Fruit fly (Drosophila melanogaster): ENCODE measurements around the gene Uch.

Gene Uch

DNA sequence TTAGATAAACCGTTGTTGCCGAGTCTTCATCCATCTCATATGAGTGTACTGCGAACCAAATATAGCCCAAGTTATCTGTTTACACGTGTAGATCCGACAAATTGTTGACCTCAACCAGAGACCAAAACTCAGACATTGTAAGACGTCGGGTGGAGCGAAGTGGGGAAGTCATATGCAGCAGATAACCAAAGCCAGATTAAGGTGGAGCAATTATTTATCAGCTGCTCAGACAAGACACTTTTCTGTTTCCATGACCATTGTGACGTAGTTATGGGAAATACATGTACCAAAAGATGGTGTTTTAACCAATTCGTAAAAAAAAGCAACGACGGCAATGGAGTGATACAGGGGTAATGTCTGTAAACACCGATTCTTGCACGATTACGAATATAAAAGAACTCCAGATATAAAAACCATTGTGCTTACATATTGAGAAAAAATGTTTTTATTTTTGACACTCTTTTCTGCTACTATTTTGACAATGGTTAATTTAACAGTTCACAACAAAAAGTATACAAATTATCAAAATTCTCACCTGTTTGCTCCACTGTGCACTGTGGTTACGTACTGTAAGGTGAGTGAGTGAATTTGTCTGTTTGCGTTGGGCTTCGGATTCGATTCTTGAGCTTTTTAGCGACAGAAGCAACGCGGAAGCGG is 36.6 kb downstream of the Uch start (continued):
- 0 out of 2 replicates have a peak, but pooled peaks have one; percentile 25 for TF ChIP-seq CG6689 (GFP tag; IDR thresholded peaks at IDR 0.05)
- no peak for TF ChIP-seq CG12942 (GFP tag; optimal IDR thresholded peaks at IDR 0.05)
- no peak for TF ChIP-seq Dll (GFP tag; IDR thresholded peaks at IDR 0.05; ENCODE audit: partially characterized antibody)
- peak; percentile 66 for TF ChIP-seq dysf (GFP tag; IDR thresholded peaks at IDR 0.05)
- TF ChIP-seq Myb (GFP tag; optimal IDR thresholded peaks at IDR 0.05), result peak; percentile 46
- TF ChIP-seq bowl (GFP tag; IDR thresholded peaks at IDR 0.05), result no peak
- TF ChIP-seq C15 (GFP tag; IDR thresholded peaks at IDR 0.05), result no peak
- TF ChIP-seq Tbp (GFP tag; optimal IDR thresholded peaks at IDR 0.05), result no peak
- peak; percentile 19 for TF ChIP-seq eyg (GFP tag; optimal IDR thresholded peaks at IDR 0.05)
- no peak for TF ChIP-seq BtbVII (GFP tag; optimal IDR thresholded peaks at IDR 0.05)
- no peak for TF ChIP-seq Dref (GFP tag; IDR thresholded peaks at IDR 0.05)
- TF ChIP-seq CG17802 (tag; optimal IDR thresholded peaks at IDR 0.05), result no peak
- peak; percentile 35 for TF ChIP-seq Dek (tag; optimal IDR thresholded peaks at IDR 0.05)
- TF ChIP-seq z (GFP tag; IDR thresholded peaks at IDR 0.05), result 0 out of 3 replicates have a peak, but pooled peaks have one; percentile 40
- no peak for TF ChIP-seq MTF-1 (GFP tag; optimal IDR thresholded peaks at IDR 0.05; ENCODE audit: borderline replicate concordance)
- peak; percentile 25 for TF ChIP-seq Fer3 (tag; optimal IDR thresholded peaks at IDR 0.05)
- no peak for TF ChIP-seq wdn (GFP tag; IDR thresholded peaks at IDR 0.05)
- TF ChIP-seq scrt (GFP tag; optimal IDR thresholded peaks at IDR 0.05), result no peak
- peak; percentile 37 for TF ChIP-seq CG9817 (tag; optimal IDR thresholded peaks at IDR 0.05)
- no peak for TF ChIP-seq CG4730 (GFP tag; IDR thresholded peaks at IDR 0.05)
- TF ChIP-seq Max (GFP tag; optimal IDR thresholded peaks at IDR 0.05), result peak; percentile 48
- no peak for TF ChIP-seq Scr (GFP tag; IDR thresholded peaks at IDR 0.05; ENCODE audit: partially characterized antibody)
- peak; percentile 2 for TF ChIP-seq tap (tag; optimal IDR thresholded peaks at IDR 0.05)
- TF ChIP-seq gsb (GFP tag; IDR thresholded peaks at IDR 0.05), result no peak
- peak; percentile 49 for TF ChIP-seq fd96Cb (tag; optimal IDR thresholded peaks at IDR 0.05)
- TF ChIP-seq Hr51 (GFP tag; optimal IDR thresholded peaks at IDR 0.05), result peak; percentile 39 to 59
- TF ChIP-seq org-1 (GFP tag; optimal IDR thresholded peaks at IDR 0.05), result no peak
- no peak for TF ChIP-seq yki (optimal IDR thresholded peaks at IDR 0.05)
- TF ChIP-seq kay (GFP tag; optimal IDR thresholded peaks at IDR 0.05), result no peak
- no peak for TF ChIP-seq CG10565 (GFP tag; optimal IDR thresholded peaks at IDR 0.05)
- no peak for TF ChIP-seq zf30C (GFP tag; optimal IDR thresholded peaks at IDR 0.05)
- TF ChIP-seq Ravus (GFP tag; IDR thresholded peaks at IDR 0.05), result no peak
- 0 out of 3 replicates have a peak, but pooled peaks have one; percentile 60 for TF ChIP-seq CG11456 (GFP tag; IDR thresholded peaks at IDR 0.05)
- TF ChIP-seq CG11504 (tag; optimal IDR thresholded peaks at IDR 0.05), result peak; percentile 54
- TF ChIP-seq CkIIα-i1 (GFP tag; IDR thresholded peaks at IDR 0.05), result no peak
- TF ChIP-seq CG13123 (GFP tag; optimal IDR thresholded peaks at IDR 0.05), result peak; percentile 1
- no peak for TF ChIP-seq MESR4 (GFP tag; optimal IDR thresholded peaks at IDR 0.05)
- TF ChIP-seq CG15696 (tag; optimal IDR thresholded peaks at IDR 0.05), result no peak
- peak; percentile 42 for TF ChIP-seq CG9727 (GFP tag; optimal IDR thresholded peaks at IDR 0.05)
- TF ChIP-seq CG9797 (GFP tag; optimal IDR thresholded peaks at IDR 0.05), result no peak
- TF ChIP-seq Stat92E (GFP tag; optimal IDR thresholded peaks at IDR 0.05), result peak in 1 of 3 experiments; percentile 46
- no peak for TF ChIP-seq CG11560 (tag; IDR thresholded peaks at IDR 0.05)
- no peak for TF ChIP-seq fru (optimal IDR thresholded peaks at IDR 0.05)
- no peak for TF ChIP-seq h (optimal IDR thresholded peaks at IDR 0.05)
- peak; percentile 52 for TF ChIP-seq CG4424 (GFP tag; optimal IDR thresholded peaks at IDR 0.05)
- no peak for TF ChIP-seq knrl (GFP tag; IDR thresholded peaks at IDR 0.05; ENCODE audit: partially characterized antibody)
- no peak for TF ChIP-seq ATbp (GFP tag; optimal IDR thresholded peaks at IDR 0.05)
- no peak for TF ChIP-seq Usf (GFP tag; optimal IDR thresholded peaks at IDR 0.05)
- TF ChIP-seq Sry-δ (GFP tag; optimal IDR thresholded peaks at IDR 0.05), result no peak
- no peak for TF ChIP-seq Bgb (GFP tag; IDR thresholded peaks at IDR 0.05; ENCODE audit: partially characterized antibody)
